Worm (Caenorhabditis elegans): ENCODE data around the gene grl-15.

DNA sequence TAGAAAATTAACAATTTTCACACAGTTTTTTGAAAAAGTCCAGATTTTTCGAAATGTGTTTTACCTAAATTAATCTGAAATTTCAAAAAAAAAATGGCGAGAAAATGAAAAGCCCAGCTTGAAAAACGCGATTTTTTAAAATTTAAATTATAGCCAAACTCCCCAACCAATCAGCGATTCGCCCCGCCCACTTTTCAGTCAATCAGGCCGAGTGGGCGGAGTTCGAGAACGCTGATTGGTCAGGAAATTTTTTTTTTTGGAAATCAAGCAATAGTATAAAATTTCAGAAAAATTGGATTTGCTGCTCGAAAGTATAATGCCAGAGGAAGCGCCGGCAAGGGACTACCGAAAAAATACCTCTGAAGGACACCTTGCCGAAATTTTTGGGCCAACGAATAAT is 4.3 kb downstream of the grl-15 start:
- TF ChIP-seq mcd-1 (GFP tag; IDR thresholded peaks at IDR 0.05) (no peak), madf-6 (GFP tag; IDR thresholded peaks at IDR 0.05) (no peak), hmg-1.2 (GFP tag; IDR thresholded peaks at IDR 0.05) (no peak), tbp1 (GFP tag; optimal IDR thresholded peaks at IDR 0.05) (no peak), atf-7 (tag; optimal IDR thresholded peaks at IDR 0.05) (no peak), B0019.2 (GFP tag; conservative IDR thresholded peaks at IDR 0.05) (no peak), ztf-25 (GFP tag; IDR thresholded peaks at IDR 0.05) (no peak), cebp-1 (GFP tag; IDR thresholded peaks at IDR 0.05) (no peak), cebp-1 (tag; optimal IDR thresholded peaks at IDR 0.05) (no peak), D2030.7 (GFP tag; IDR thresholded peaks at IDR 0.05) (no peak), unc-130 (GFP tag; optimal IDR thresholded peaks at IDR 0.05) (no peak), nhr-90 (tag; optimal IDR thresholded peaks at IDR 0.05) (no peak), hrde-1 (tag; optimal IDR thresholded peaks at IDR 0.05; ENCODE audit: borderline replicate concordance) (no peak), ets-4 (GFP tag; optimal IDR thresholded peaks at IDR 0.05) (no peak)

All from whole organism, young adult.